Fruit fly (Drosophila melanogaster): Measurements from ENCODE around the gene CG15747.

CG15747 gene

dm6 chrX:13312200-13312599 lies 25.9 kb upstream of the CG15747 start (continued):
- TF ChIP-seq phol (tag; optimal IDR thresholded peaks at IDR 0.05) (no peak), psq (GFP tag; optimal IDR thresholded peaks at IDR 0.05) (no peak), row (GFP tag; IDR thresholded peaks at IDR 0.05) (0 out of 3 replicates have a peak, but pooled peaks have one; percentile 9), CG1647 (GFP tag; optimal IDR thresholded peaks at IDR 0.05) (no peak), B-H2 (GFP tag; optimal IDR thresholded peaks at IDR 0.05) (no peak), Med (GFP tag) (peak; percentile 25), lab (GFP tag; optimal IDR thresholded peaks at IDR 0.05) (no peak), CG11504 (tag; optimal IDR thresholded peaks at IDR 0.05) (peak; percentile 15), CG6791 (GFP tag; IDR thresholded peaks at IDR 0.05; ENCODE audit: partially characterized antibody) (no peak), CG9876 (GFP tag; optimal IDR thresholded peaks at IDR 0.05) (no peak)

- no peak for TF ChIP-seq CG14014 (GFP tag; IDR thresholded peaks at IDR 0.05)
- peak; percentile 24 for TF ChIP-seq grn (GFP tag; optimal IDR thresholded peaks at IDR 0.05)
- TF ChIP-seq CTCF (GFP tag; optimal IDR thresholded peaks at IDR 0.05) = no peak
- no peak for TF ChIP-seq CG30431 (GFP tag; optimal IDR thresholded peaks at IDR 0.05)
- peak; percentile 52 for TF ChIP-seq grau (tag; optimal IDR thresholded peaks at IDR 0.05)
- 0 out of 3 replicates have a peak, but pooled peaks have one; percentile 6 for TF ChIP-seq row (GFP tag; IDR thresholded peaks at IDR 0.05)
- peak; percentile 9 for TF ChIP-seq Med (GFP tag)
- no peak for TF ChIP-seq CG10209 (GFP tag; optimal IDR thresholded peaks at IDR 0.05)
- TF ChIP-seq mirr (GFP tag; optimal IDR thresholded peaks at IDR 0.05) = peak; percentile 90
- no peak for TF ChIP-seq Antp (GFP tag; optimal IDR thresholded peaks at IDR 0.05)
- peak; percentile 57 for TF ChIP-seq exex (tag; optimal IDR thresholded peaks at IDR 0.05)
- peak; percentile 63 for TF ChIP-seq crol (GFP tag; IDR thresholded peaks at IDR 0.05)
- peak; percentile 66 for TF ChIP-seq caup (GFP tag; optimal IDR thresholded peaks at IDR 0.05; ENCODE audit: severe bottlenecking)
These were observed 25.0 kb upstream of the CG15747 start for dm6 chrX:13313133-13313532.

dm6 chrX:13314323-13314722 lies 23.8 kb upstream of the CG15747 start:
- TF ChIP-seq bigmax (GFP tag; optimal IDR thresholded peaks at IDR 0.05) (no peak), CG32767 (GFP tag; IDR thresholded peaks at IDR 0.05) (no peak), dpn (GFP tag; optimal IDR thresholded peaks at IDR 0.05) (no peak), pho (GFP tag; optimal IDR thresholded peaks at IDR 0.05) (no peak), Neu2 (GFP tag; optimal IDR thresholded peaks at IDR 0.05; ENCODE audit: borderline replicate concordance) (no peak), klu (GFP tag; IDR thresholded peaks at IDR 0.05) (no peak), Spps (tag; optimal IDR thresholded peaks at IDR 0.05) (no peak), CG5953 (GFP tag; IDR thresholded peaks at IDR 0.05) (no peak), Dek (tag; optimal IDR thresholded peaks at IDR 0.05) (no peak), CG6689 (GFP tag; IDR thresholded peaks at IDR 0.05) (0 out of 2 replicates have a peak, but pooled peaks have one; percentile 8), CG10959 (GFP tag; IDR thresholded peaks at IDR 0.05) (no peak), bsh (GFP tag; optimal IDR thresholded peaks at IDR 0.05) (peak in 1 of 2 experiments; percentile 10), schlank (tag; optimal IDR thresholded peaks at IDR 0.05) (no peak), vnd (GFP tag; IDR thresholded peaks at IDR 0.05; ENCODE audit: partially characterized antibody) (no peak), Fer1 (GFP tag; optimal IDR thresholded peaks at IDR 0.05) (no peak), CG11504 (tag; optimal IDR thresholded peaks at IDR 0.05) (peak; percentile 16), Dip2 (GFP tag; IDR thresholded peaks at IDR 0.05) (no peak), gem (tag; optimal IDR thresholded peaks at IDR 0.05) (peak; percentile 20), CHES-1-like (GFP tag; optimal IDR thresholded peaks at IDR 0.05) (no peak), CG12299 (tag; optimal IDR thresholded peaks at IDR 0.05) (no peak), esg (GFP tag; conservative IDR thresholded peaks at IDR 0.05) (0 out of 2 replicates have a peak, but pooled peaks have one; percentile 7), onecut (GFP tag; IDR thresholded peaks at IDR 0.05) (no peak), MBD-R2 (GFP tag; IDR thresholded peaks at IDR 0.05) (no peak), Drgx (GFP tag; IDR thresholded peaks at IDR 0.05) (peak; percentile 15; the same call in 1 of the 2 replicates), CG17802 (tag; optimal IDR thresholded peaks at IDR 0.05) (no peak), D19A (tag; optimal IDR thresholded peaks at IDR 0.05) (no peak), CG11247 (GFP tag; IDR thresholded peaks at IDR 0.05) (no peak)
